Fruit fly (Drosophila melanogaster): ENCODE results near the gene CG15456.
A peak's percentile ranks its signal among the peaks of the same experiment; 100 is the strongest.

CG15456 gene

dm6 chrX:20394066-20394913 lies 32.6 kb downstream of the CG15456 start, which contains the start of gene HERC2 (continued):
- TF ChIP-seq Hr3 (GFP tag; optimal IDR thresholded peaks at IDR 0.05) = peak; percentile 41
- TF ChIP-seq TFAM (GFP tag; optimal IDR thresholded peaks at IDR 0.05) = no peak
- peak; percentile 73 for TF ChIP-seq Ptx1 (GFP tag; IDR thresholded peaks at IDR 0.05)
- TF ChIP-seq btn (GFP tag; optimal IDR thresholded peaks at IDR 0.05) = no peak
- no peak for TF ChIP-seq Ravus (GFP tag; IDR thresholded peaks at IDR 0.05)
- TF ChIP-seq her (GFP tag; optimal IDR thresholded peaks at IDR 0.05) = peak; percentile 32
- TF ChIP-seq CG2678 (tag; optimal IDR thresholded peaks at IDR 0.05) = no peak
- TF ChIP-seq CG8765 (GFP tag; IDR thresholded peaks at IDR 0.05) = no peak
- TF ChIP-seq unpg (GFP tag; optimal IDR thresholded peaks at IDR 0.05) = no peak
- TF ChIP-seq Ada2b (GFP tag; IDR thresholded peaks at IDR 0.05) = peak; percentile 53; the same call in 1 of the 2 replicates
- no peak; the same call in 1 of the 2 replicates for TF ChIP-seq onecut (GFP tag; IDR thresholded peaks at IDR 0.05)
- TF ChIP-seq Lim3 (GFP tag; IDR thresholded peaks at IDR 0.05) = no peak
- TF ChIP-seq Dip2 (GFP tag; IDR thresholded peaks at IDR 0.05) = no peak
- TF ChIP-seq CG17802 (tag; optimal IDR thresholded peaks at IDR 0.05) = peak; percentile 46
- TF ChIP-seq Sry-δ (GFP tag; optimal IDR thresholded peaks at IDR 0.05) = peak; percentile 80
- no peak for TF ChIP-seq Deaf1 (tag; optimal IDR thresholded peaks at IDR 0.05)
- peak; percentile 59 for TF ChIP-seq al (GFP tag; IDR thresholded peaks at IDR 0.05)
- TF ChIP-seq Scr (GFP tag; IDR thresholded peaks at IDR 0.05; ENCODE audit: partially characterized antibody) = peak; percentile 84
- peak; percentile 12 for TF ChIP-seq Elba2 (GFP tag; optimal IDR thresholded peaks at IDR 0.05)
- peak; percentile 94 for TF ChIP-seq Opbp (GFP tag; IDR thresholded peaks at IDR 0.05; ENCODE audit: partially characterized antibody)
- peak; percentile 51 for TF ChIP-seq Chrac-16 (GFP tag; optimal IDR thresholded peaks at IDR 0.05)
- TF ChIP-seq Adf1 (GFP tag; IDR thresholded peaks at IDR 0.05) = 0 out of 2 replicates have a peak, but pooled peaks have one; percentile 9
- no peak for TF ChIP-seq CG18764 (GFP tag; optimal IDR thresholded peaks at IDR 0.05)
- TF ChIP-seq tgo (GFP tag; IDR thresholded peaks at IDR 0.05) = peak; percentile 66
- peak; percentile 87 for TF ChIP-seq CG42726 (GFP tag; IDR thresholded peaks at IDR 0.05; ENCODE audit: partially characterized antibody)
- peak; percentile 95 for TF ChIP-seq CG7963 (GFP tag; IDR thresholded peaks at IDR 0.05; ENCODE audit: partially characterized antibody)
- TF ChIP-seq Myb (GFP tag; optimal IDR thresholded peaks at IDR 0.05) = peak; percentile 69
- TF ChIP-seq Dip3 (GFP tag; optimal IDR thresholded peaks at IDR 0.05) = peak; percentile 15
- peak; percentile 46 for TF ChIP-seq Hmr (GFP tag; optimal IDR thresholded peaks at IDR 0.05)
- no peak for TF ChIP-seq sima (GFP tag; optimal IDR thresholded peaks at IDR 0.05)
- peak; percentile 51 for TF ChIP-seq CG9817 (tag; optimal IDR thresholded peaks at IDR 0.05)
- TF ChIP-seq CG6791 (GFP tag; IDR thresholded peaks at IDR 0.05; ENCODE audit: partially characterized antibody) = peak; percentile 95
- 0 out of 3 replicates have a peak, but pooled peaks have one; percentile 29 for TF ChIP-seq ase (GFP tag; IDR thresholded peaks at IDR 0.05)
- peak; percentile 10 for TF ChIP-seq CG16863 (GFP tag; optimal IDR thresholded peaks at IDR 0.05)
- TF ChIP-seq HHEX (GFP tag; optimal IDR thresholded peaks at IDR 0.05) = no peak
- TF ChIP-seq CG34224 (GFP tag; IDR thresholded peaks at IDR 0.05; ENCODE audit: partially characterized antibody) = peak; percentile 83
- peak; percentile 52 for TF ChIP-seq HLH54F (GFP tag; optimal IDR thresholded peaks at IDR 0.05)
- TF ChIP-seq CG12236 (GFP tag; optimal IDR thresholded peaks at IDR 0.05) = no peak
- TF ChIP-seq CG4730 (GFP tag; IDR thresholded peaks at IDR 0.05) = 0 out of 2 replicates have a peak, but pooled peaks have one; percentile 33
- TF ChIP-seq CG14965 (GFP tag; optimal IDR thresholded peaks at IDR 0.05; ENCODE audit: borderline replicate concordance) = no peak
- peak; percentile 87 for TF ChIP-seq vnd (GFP tag; IDR thresholded peaks at IDR 0.05; ENCODE audit: partially characterized antibody)
- 0 out of 3 replicates have a peak, but pooled peaks have one; percentile 39 for TF ChIP-seq Aef1 (GFP tag; IDR thresholded peaks at IDR 0.05)
- TF ChIP-seq tin (GFP tag; optimal IDR thresholded peaks at IDR 0.05) = peak; percentile 4
- TF ChIP-seq CHES-1-like (GFP tag; optimal IDR thresholded peaks at IDR 0.05) = peak; percentile 31
- no peak for TF ChIP-seq ems (GFP tag; optimal IDR thresholded peaks at IDR 0.05)
- TF ChIP-seq CG12769 (tag; optimal IDR thresholded peaks at IDR 0.05) = no peak
- TF ChIP-seq prd (optimal IDR thresholded peaks at IDR 0.05) = no peak
- peak; percentile 77 for TF ChIP-seq prd (GFP tag; IDR thresholded peaks at IDR 0.05)
- TF ChIP-seq dmrt11E (tag; optimal IDR thresholded peaks at IDR 0.05) = peak; percentile 6

Measured in whole organism, embryonic.